Worm (Caenorhabditis elegans): ENCODE results near the gene C15H9.5.

C15H9.5 gene

ce11 chrX:6048508-6048907 lies 44.6 kb upstream of the C15H9.5 start, which contains the start of gene pak-1:
pak-1 (minus strand) TSS chrX:6048608.
- TF ChIP-seq Y56A3A.18 (GFP tag; IDR thresholded peaks at IDR 0.05): no peak
- no peak for TF ChIP-seq hlh-12 (tag; optimal IDR thresholded peaks at IDR 0.05)
- no peak for TF ChIP-seq pha-4 (tag; optimal IDR thresholded peaks at IDR 0.05)
- TF ChIP-seq egl-44 (GFP tag; IDR thresholded peaks at IDR 0.05): no peak
- TF ChIP-seq D2030.7 (GFP tag; IDR thresholded peaks at IDR 0.05): no peak
- TF ChIP-seq aptf-3 (GFP tag; IDR thresholded peaks at IDR 0.05): no peak
- no peak for TF ChIP-seq T26A5.8 (tag; optimal IDR thresholded peaks at IDR 0.05)
- TF ChIP-seq gei-17 (GFP tag; optimal IDR thresholded peaks at IDR 0.05): no peak
- TF ChIP-seq F57A8.1 (GFP tag; optimal IDR thresholded peaks at IDR 0.05): no peak
- TF ChIP-seq madf-3 (GFP tag; IDR thresholded peaks at IDR 0.05): no peak
- TF ChIP-seq Y67H2A.10 (GFP tag; conservative IDR thresholded peaks at IDR 0.05): no peak
- no peak for TF ChIP-seq mel-28 (tag; optimal IDR thresholded peaks at IDR 0.05; ENCODE audit: borderline replicate concordance)
- no peak for TF ChIP-seq B0261.1 (tag; optimal IDR thresholded peaks at IDR 0.05)
- no peak for TF ChIP-seq repo-1 (tag; optimal IDR thresholded peaks at IDR 0.05)

ce11 chrX:6050078-6050477 lies 43.0 kb upstream of the C15H9.5 start:
- TF ChIP-seq unc-62 (GFP tag; optimal IDR thresholded peaks at IDR 0.05) (no peak), madf-3 (GFP tag; IDR thresholded peaks at IDR 0.05) (no peak), ccch-3 (GFP tag; optimal IDR thresholded peaks at IDR 0.05) (no peak), nhr-80 (tag; optimal IDR thresholded peaks at IDR 0.05) (peak; percentile 43)

DNA sequence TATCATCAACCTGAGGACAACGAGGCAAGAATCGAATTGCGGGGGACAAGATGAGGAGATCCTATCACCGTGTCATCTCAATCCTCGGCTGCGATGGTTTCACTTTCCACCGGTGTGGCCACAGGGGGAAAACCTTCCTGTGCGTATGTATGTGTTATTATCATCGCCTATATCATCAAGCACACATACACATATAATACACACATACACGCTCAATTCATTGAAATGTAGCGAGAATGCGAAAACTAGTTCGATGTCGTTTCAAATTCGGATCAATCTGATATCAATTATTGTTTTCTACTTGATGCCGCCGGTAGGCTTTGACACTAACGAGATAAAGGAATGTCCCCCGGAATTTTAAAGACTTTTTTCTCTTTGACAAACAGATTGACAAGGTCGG lies 42.3 kb upstream of the C15H9.5 start:
- no peak for TF ChIP-seq nfyb-1 (GFP tag; IDR thresholded peaks at IDR 0.05)

DNA sequence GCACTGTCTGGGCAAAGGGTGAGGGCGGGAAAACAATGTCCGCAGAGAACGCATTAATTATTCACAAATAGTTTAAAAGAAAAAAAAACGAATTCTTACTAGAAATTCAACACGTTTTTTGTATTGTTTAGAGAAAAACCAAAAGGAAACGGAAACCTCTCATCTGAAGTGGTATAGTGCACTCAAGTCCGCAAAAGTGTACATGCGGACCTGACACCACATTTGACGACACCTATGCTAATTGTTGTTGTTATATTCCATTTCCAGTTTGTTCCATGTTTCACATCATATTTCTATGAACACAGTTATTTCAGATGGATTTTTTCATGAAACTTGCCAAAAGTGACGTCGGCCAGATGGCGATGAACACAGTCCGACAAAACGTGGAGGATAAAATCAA lies 40.4 kb upstream of the C15H9.5 start, which contains the start of gene C45B2.6:
Gene C45B2.6, plus strand, starts transcription at position 136 of the 400 bp plus-strand sequence.
- TF ChIP-seq hmg-1.2 (GFP tag; IDR thresholded peaks at IDR 0.05): 0 out of 2 replicates have a peak, but pooled peaks have one; percentile 9
- TF ChIP-seq madf-8 (GFP tag; conservative IDR thresholded peaks at IDR 0.05): no peak
- no peak for TF ChIP-seq rpc-1 (optimal IDR thresholded peaks at IDR 0.05)
- no peak for TF ChIP-seq rpc-1 (tag; optimal IDR thresholded peaks at IDR 0.05)
- no peak for TF ChIP-seq dox-1 (GFP tag; IDR thresholded peaks at IDR 0.05)
- TF ChIP-seq K12H6.12 (tag; optimal IDR thresholded peaks at IDR 0.05): no peak
- TF ChIP-seq ceh-27 (GFP tag; optimal IDR thresholded peaks at IDR 0.05): peak; percentile 28

- TF ChIP-seq gei-17 (GFP tag; optimal IDR thresholded peaks at IDR 0.05) (no peak), nhr-90 (tag; optimal IDR thresholded peaks at IDR 0.05) (peak; percentile 35), madf-10 (tag; optimal IDR thresholded peaks at IDR 0.05) (peak; percentile 5), dox-1 (GFP tag; IDR thresholded peaks at IDR 0.05) (0 out of 2 replicates have a peak, but pooled peaks have one; percentile 53), let-607 (tag; optimal IDR thresholded peaks at IDR 0.05) (peak; percentile 16 to 34), F10E7.11 (tag; optimal IDR thresholded peaks at IDR 0.05) (no peak), snpc-1.1 (tag; optimal IDR thresholded peaks at IDR 0.05; ENCODE audit: insufficient read depth) (no peak), hmg-1.2 (GFP tag; IDR thresholded peaks at IDR 0.05) (peak; percentile 35; the same call in 1 of the 2 replicates), cebp-1 (GFP tag; IDR thresholded peaks at IDR 0.05) (no peak), cebp-1 (tag; optimal IDR thresholded peaks at IDR 0.05) (peak; percentile 46), sea-2 (GFP tag; IDR thresholded peaks at IDR 0.05) (no peak), ZK185.1 (tag; optimal IDR thresholded peaks at IDR 0.05; ENCODE audit: poor library complexity, severe bottlenecking) (peak; percentile 4), zfh-2 (GFP tag; conservative IDR thresholded peaks at IDR 0.05) (peak; percentile 34; the same call in 1 of the 2 replicates), nhr-80 (tag; optimal IDR thresholded peaks at IDR 0.05) (peak; percentile 95)
Measured at ce11 chrX:6057580-6058305, 35.4 kb upstream of the C15H9.5 start, which contains the start of gene gln-1. gln-1 (plus strand) TSS chrX:6058255.

All from whole organism, young adult.